Worm (Caenorhabditis elegans) whole organism, L4/young adult: Measurements from ENCODE around the gene pho-12.

Experiments used
- dao-5 ChIP-seq: sonication (generic microtip); optimal IDR thresholded peaks from 2 replicates; lab custom pipeline; 2016; ENCODE audit warnings: missing genotype, missing genetic modification characterization, moderate library complexity, missing compliant biosample characterization
- him-1 ChIP-seq: sonication (generic microtip); optimal IDR thresholded peaks from 2 replicates; lab custom pipeline; 2016; ENCODE audit warnings: missing genotype, missing genetic modification reagents, missing genetic modification characterization, missing compliant biosample characterization

ce11 chrII:5011978-5012377, 48.6 kb downstream of the pho-12 start, which contains the start of gene F59A6.12:
- TF ChIP-seq dao-5 (tag; lab: Kevin White, UChicago) (no peak), him-1 (no peak)
